Worm (Caenorhabditis elegans) whole organism, midembryonic: ENCODE data around the gene F44E2.3.

Experiments used
- T22C8.4 ChIP-seq: fragments of 200-800 bp; sonication (Bioruptor generic); IDR thresholded peaks from 2 replicates; pipeline ENCODE4 v1.3.6; 2022; ENCODE audit warnings: missing genetic modification characterization, missing compliant biosample characterization
- klf-2 ChIP-seq: fragments of 200-800 bp; sonication (Bioruptor generic); conservative IDR thresholded peaks from 2 replicates; pipeline ENCODE4 v1.3.6; 2022; ENCODE audit warnings: missing genetic modification reagents, missing genetic modification characterization, missing compliant biosample characterization
- med-1 ChIP-seq: sonication (generic microtip); optimal IDR thresholded peaks from 2 replicates; lab custom pipeline; 2017; ENCODE audit warnings: missing genetic modification characterization, mild to moderate bottlenecking, missing compliant biosample characterization, antibody characterized with exemption, missing genetic modification reagents; ENCODE audit not compliant: insufficient read depth
- ref-1 ChIP-seq: fragments of 200-800 bp; sonication (Bioruptor generic); conservative IDR thresholded peaks from 2 replicates; pipeline ENCODE4 v1.3.6; 2022; ENCODE audit warnings: missing genetic modification reagents, missing genetic modification characterization, missing compliant biosample characterization
- tab-1 ChIP-seq: fragments of 200-800 bp; sonication (Bioruptor generic); IDR thresholded peaks from 2 replicates; pipeline ENCODE4 v1.3.6; 2022; ENCODE audit warnings: missing genetic modification characterization, missing compliant biosample characterization
- ztf-23 ChIP-seq: fragments of 200-800 bp; sonication (Bioruptor generic); IDR thresholded peaks from 2 replicates; pipeline ENCODE4 v1.3.6; 2022; ENCODE audit warnings: missing genetic modification reagents, missing genetic modification characterization, missing compliant biosample characterization

DNA sequence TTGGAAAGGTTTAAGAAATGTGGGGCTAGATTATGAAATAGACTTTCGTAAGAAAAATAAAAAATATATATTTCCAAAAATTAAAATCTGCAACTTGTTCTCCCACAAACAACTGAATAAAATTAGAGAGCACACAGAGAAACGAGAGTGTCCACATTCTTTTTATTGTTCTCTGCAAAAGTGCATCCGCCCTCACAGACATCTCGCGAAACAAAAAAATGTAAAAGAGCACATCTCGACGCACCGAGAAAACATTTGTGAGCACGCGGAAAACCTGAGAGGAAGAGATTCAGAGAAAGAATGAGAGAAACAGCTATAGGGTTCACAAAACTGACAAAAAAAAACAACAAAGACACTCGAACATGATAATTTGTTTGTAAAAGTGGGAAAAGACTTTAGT, 47.0 kb downstream of the F44E2.3 start:
- TF ChIP-seq T22C8.4 (no peak), ztf-23 (GFP tag; lab: Robert Waterston, UW) (no peak), ref-1 (GFP tag; lab: Robert Waterston, UW) (no peak), tab-1 (GFP tag; lab: Robert Waterston, UW) (no peak), klf-2 (GFP tag; lab: Robert Waterston, UW) (no peak), med-1 (no peak)
